Worm (Caenorhabditis elegans) whole organism, midembryonic: Measurements from ENCODE around the gene fbxa-81.

Experiments used
- T22C8.4 ChIP-seq: fragments of 200-800 bp; sonication (Bioruptor generic); IDR thresholded peaks from 2 replicates; pipeline ENCODE4 v1.3.6; 2022; ENCODE audit warnings: missing genetic modification characterization, missing compliant biosample characterization
- cog-1 ChIP-seq: sonication (generic microtip); optimal IDR thresholded peaks from 2 replicates; lab custom pipeline; 2016; ENCODE audit warnings: missing genetic modification characterization, missing compliant biosample characterization
- flt-1 ChIP-seq: fragments of 200-800 bp; sonication (Bioruptor generic); IDR thresholded peaks from 2 replicates; pipeline ENCODE4 v1.3.6; 2022; ENCODE audit warnings: missing genetic modification characterization, missing compliant biosample characterization
- klf-2 ChIP-seq: fragments of 200-800 bp; sonication (Bioruptor generic); conservative IDR thresholded peaks from 2 replicates; pipeline ENCODE4 v1.3.6; 2022; ENCODE audit warnings: missing genetic modification reagents, missing genetic modification characterization, missing compliant biosample characterization
- med-1 ChIP-seq: sonication (generic microtip); optimal IDR thresholded peaks from 2 replicates; lab custom pipeline; 2017; ENCODE audit warnings: missing genetic modification characterization, mild to moderate bottlenecking, missing compliant biosample characterization, antibody characterized with exemption, missing genetic modification reagents; ENCODE audit not compliant: insufficient read depth
- ref-1 ChIP-seq: fragments of 200-800 bp; sonication (Bioruptor generic); conservative IDR thresholded peaks from 2 replicates; pipeline ENCODE4 v1.3.6; 2022; ENCODE audit warnings: missing genetic modification reagents, missing genetic modification characterization, missing compliant biosample characterization
- tab-1 ChIP-seq: fragments of 200-800 bp; sonication (Bioruptor generic); IDR thresholded peaks from 2 replicates; pipeline ENCODE4 v1.3.6; 2022; ENCODE audit warnings: missing genetic modification characterization, missing compliant biosample characterization
- ztf-23 ChIP-seq: fragments of 200-800 bp; sonication (Bioruptor generic); IDR thresholded peaks from 2 replicates; pipeline ENCODE4 v1.3.6; 2022; ENCODE audit warnings: missing genetic modification reagents, missing genetic modification characterization, missing compliant biosample characterization
- ztf-29 ChIP-seq: fragments of 200-800 bp; sonication (Bioruptor generic); IDR thresholded peaks from 2 replicates; pipeline ENCODE4 v1.3.6; 2022; ENCODE audit warnings: missing genetic modification reagents, missing genetic modification characterization, missing compliant biosample characterization

fbxa-81 gene

ce11 chrX:14557352-14557935 is 15.6 kb upstream of the fbxa-81 start:
- TF ChIP-seq tab-1 (GFP tag; lab: Robert Waterston, UW), result no peak
- TF ChIP-seq cog-1 (tag; lab: Kevin White, UChicago), result no peak
- TF ChIP-seq ref-1 (GFP tag; lab: Robert Waterston, UW), result no peak
- TF ChIP-seq klf-2 (GFP tag; lab: Robert Waterston, UW), result no peak
- TF ChIP-seq T22C8.4 (GFP tag; lab: Robert Waterston, UW), result no peak
- TF ChIP-seq ztf-29 (GFP tag; lab: Robert Waterston, UW), result no peak
- no peak for TF ChIP-seq ztf-23 (GFP tag; lab: Robert Waterston, UW)

ce11 chrX:14556403-14556802 is 14.5 kb upstream of the fbxa-81 start:
- TF ChIP-seq cog-1 (tag; lab: Kevin White, UChicago) (no peak), ztf-23 (GFP tag; lab: Robert Waterston, UW) (no peak), flt-1 (GFP tag; lab: Robert Waterston, UW) (no peak), tab-1 (GFP tag; lab: Robert Waterston, UW) (no peak), med-1 (GFP tag; lab: Kevin White, UChicago) (no peak), T22C8.4 (GFP tag; lab: Robert Waterston, UW) (no peak), ref-1 (GFP tag; lab: Robert Waterston, UW) (no peak), ztf-29 (GFP tag; lab: Robert Waterston, UW) (no peak), klf-2 (GFP tag; lab: Robert Waterston, UW) (no peak)

ce11 chrX:14549709-14550199 is 7.9 kb upstream of the fbxa-81 start, which contains the start of gene ram-5:
Gene ram-5 (plus strand): TSS chrX:14550149.
- TF ChIP-seq klf-2 (GFP tag; lab: Robert Waterston, UW) (no peak), cog-1 (tag; lab: Kevin White, UChicago) (no peak), T22C8.4 (GFP tag; lab: Robert Waterston, UW) (no peak), ztf-23 (GFP tag; lab: Robert Waterston, UW) (no peak), med-1 (GFP tag; lab: Kevin White, UChicago) (no peak), flt-1 (GFP tag; lab: Robert Waterston, UW) (no peak), ztf-29 (GFP tag; lab: Robert Waterston, UW) (no peak), ref-1 (GFP tag; lab: Robert Waterston, UW) (no peak), tab-1 (GFP tag; lab: Robert Waterston, UW) (no peak)

ce11 chrX:14545543-14545942 is 3.7 kb upstream of the fbxa-81 start, which contains the start of gene enri-2:
Gene enri-2 (plus strand): TSS chrX:14545843.
- no peak for TF ChIP-seq ztf-29 (GFP tag; lab: Robert Waterston, UW)
- TF ChIP-seq ztf-23 (GFP tag; lab: Robert Waterston, UW), result no peak
- no peak for TF ChIP-seq ref-1 (GFP tag; lab: Robert Waterston, UW)
- TF ChIP-seq klf-2 (GFP tag; lab: Robert Waterston, UW), result no peak
- no peak for TF ChIP-seq cog-1 (tag; lab: Kevin White, UChicago)
- no peak for TF ChIP-seq tab-1 (GFP tag; lab: Robert Waterston, UW)
- TF ChIP-seq med-1 (GFP tag; lab: Kevin White, UChicago), result no peak
- TF ChIP-seq T22C8.4 (GFP tag; lab: Robert Waterston, UW), result no peak
- TF ChIP-seq flt-1 (GFP tag; lab: Robert Waterston, UW), result no peak

ce11 chrX:14543224-14543623 is 1.3 kb upstream of the fbxa-81 start, which contains the start of gene T24C2.3:
Gene T24C2.3 (plus strand): TSS chrX:14543524.
- TF ChIP-seq tab-1 (GFP tag; lab: Robert Waterston, UW), result no peak
- no peak for TF ChIP-seq flt-1 (GFP tag; lab: Robert Waterston, UW)
- no peak for TF ChIP-seq ref-1 (GFP tag; lab: Robert Waterston, UW)
- TF ChIP-seq med-1 (GFP tag; lab: Kevin White, UChicago), result no peak

ce11 chrX:14539468-14539867 is 2.4 kb downstream of the fbxa-81 start:
- TF ChIP-seq cog-1 (tag; lab: Kevin White, UChicago) (no peak), ztf-23 (GFP tag; lab: Robert Waterston, UW) (no peak), ref-1 (GFP tag; lab: Robert Waterston, UW) (no peak), klf-2 (GFP tag; lab: Robert Waterston, UW) (no peak), tab-1 (GFP tag; lab: Robert Waterston, UW) (no peak), T22C8.4 (GFP tag; lab: Robert Waterston, UW) (no peak), ztf-29 (GFP tag; lab: Robert Waterston, UW) (no peak), flt-1 (GFP tag; lab: Robert Waterston, UW) (no peak), med-1 (GFP tag; lab: Kevin White, UChicago) (no peak)

ce11 chrX:14537625-14538024 is 4.3 kb downstream of the fbxa-81 start:
- TF ChIP-seq ztf-29 (GFP tag; lab: Robert Waterston, UW), result no peak
- no peak for TF ChIP-seq flt-1 (GFP tag; lab: Robert Waterston, UW)
- no peak for TF ChIP-seq ref-1 (GFP tag; lab: Robert Waterston, UW)
- TF ChIP-seq tab-1 (GFP tag; lab: Robert Waterston, UW), result no peak
- TF ChIP-seq T22C8.4 (GFP tag; lab: Robert Waterston, UW), result no peak
- TF ChIP-seq med-1 (GFP tag; lab: Kevin White, UChicago), result no peak

ce11 chrX:14535913-14536312 is 6.0 kb downstream of the fbxa-81 start:
- TF ChIP-seq flt-1 (GFP tag; lab: Robert Waterston, UW) (no peak), T22C8.4 (GFP tag; lab: Robert Waterston, UW) (no peak), med-1 (GFP tag; lab: Kevin White, UChicago) (no peak), ztf-23 (GFP tag; lab: Robert Waterston, UW) (no peak), cog-1 (tag; lab: Kevin White, UChicago) (no peak), tab-1 (GFP tag; lab: Robert Waterston, UW) (no peak), klf-2 (GFP tag; lab: Robert Waterston, UW) (no peak), ref-1 (GFP tag; lab: Robert Waterston, UW) (no peak), ztf-29 (GFP tag; lab: Robert Waterston, UW) (no peak)

- TF ChIP-seq ref-1 (GFP tag; lab: Robert Waterston, UW), result no peak
These were observed 7.3 kb downstream of the fbxa-81 start for ce11 chrX:14534596-14534995.
